Fruit fly (Drosophila melanogaster): ENCODE results near the gene CG5116.

Gene CG5116

dm6 chr3R:25476744-25477143 is 6.2 kb upstream of the CG5116 start, which contains the start of the genes CG4553 and MED28 (continued):
- TF ChIP-seq schlank (tag; optimal IDR thresholded peaks at IDR 0.05) (no peak), wdn (GFP tag; IDR thresholded peaks at IDR 0.05) (no peak), HHEX (GFP tag; optimal IDR thresholded peaks at IDR 0.05) (no peak), CG32772 (GFP tag; IDR thresholded peaks at IDR 0.05) (no peak), CG9932 (GFP tag; IDR thresholded peaks at IDR 0.05) (no peak), ato (GFP tag; IDR thresholded peaks at IDR 0.05; ENCODE audit: partially characterized antibody) (peak; percentile 88), Lim3 (GFP tag; IDR thresholded peaks at IDR 0.05) (no peak), hb (GFP tag; IDR thresholded peaks at IDR 0.05; ENCODE audit: partially characterized antibody) (peak; percentile 66; the same call in 2 of the 3 replicates), ems (GFP tag; optimal IDR thresholded peaks at IDR 0.05) (no peak), Meics (GFP tag; optimal IDR thresholded peaks at IDR 0.05) (no peak), CG17359 (tag; optimal IDR thresholded peaks at IDR 0.05) (no peak), chif (GFP tag; optimal IDR thresholded peaks at IDR 0.05) (no peak), crc (GFP tag; optimal IDR thresholded peaks at IDR 0.05) (no peak), CG13894 (tag; optimal IDR thresholded peaks at IDR 0.05) (no peak), Sox100B (GFP tag; optimal IDR thresholded peaks at IDR 0.05) (no peak), CG17568 (GFP tag; optimal IDR thresholded peaks at IDR 0.05) (no peak), stwl (tag; optimal IDR thresholded peaks at IDR 0.05) (peak; percentile 67), CG10654 (GFP tag; optimal IDR thresholded peaks at IDR 0.05) (no peak), tx (GFP tag; optimal IDR thresholded peaks at IDR 0.05) (no peak), CG3995 (GFP tag; optimal IDR thresholded peaks at IDR 0.05) (peak; percentile 19), Dfd (GFP tag; optimal IDR thresholded peaks at IDR 0.05) (no peak), ftz-f1 (GFP tag; optimal IDR thresholded peaks at IDR 0.05) (no peak), oc (tag; optimal IDR thresholded peaks at IDR 0.05) (no peak), CG17328 (GFP tag; IDR thresholded peaks at IDR 0.05) (no peak), onecut (GFP tag; IDR thresholded peaks at IDR 0.05) (no peak), CG31224 (GFP tag; IDR thresholded peaks at IDR 0.05) (no peak), CG15514 (GFP tag; optimal IDR thresholded peaks at IDR 0.05) (peak; percentile 65), CG4617 (GFP tag; optimal IDR thresholded peaks at IDR 0.05; ENCODE audit: borderline replicate concordance) (peak; percentile 26), ro (GFP tag; IDR thresholded peaks at IDR 0.05) (no peak), cg (GFP tag; optimal IDR thresholded peaks at IDR 0.05) (no peak), Hr3 (GFP tag; optimal IDR thresholded peaks at IDR 0.05) (no peak), CG18599 (GFP tag; optimal IDR thresholded peaks at IDR 0.05) (no peak), Dref (GFP tag; IDR thresholded peaks at IDR 0.05) (peak; percentile 85), Six4 (GFP tag; optimal IDR thresholded peaks at IDR 0.05) (no peak), emc (GFP tag; optimal IDR thresholded peaks at IDR 0.05) (no peak), CG3281 (GFP tag; optimal IDR thresholded peaks at IDR 0.05) (no peak), sc (optimal IDR thresholded peaks at IDR 0.05) (no peak), sc (GFP tag; optimal IDR thresholded peaks at IDR 0.05) (no peak), CG34376 (GFP tag; optimal IDR thresholded peaks at IDR 0.05) (peak; percentile 22), unc-4 (GFP tag; IDR thresholded peaks at IDR 0.05; ENCODE audit: partially characterized antibody) (peak; percentile 86), klu (GFP tag; IDR thresholded peaks at IDR 0.05) (no peak), Ets65A (GFP tag) (no peak), Nf-YB (GFP tag; optimal IDR thresholded peaks at IDR 0.05) (no peak), Stat92E (GFP tag; optimal IDR thresholded peaks at IDR 0.05) (no peak), dysf (GFP tag; IDR thresholded peaks at IDR 0.05) (no peak), CG2116 (GFP tag; optimal IDR thresholded peaks at IDR 0.05) (peak; percentile 82), Hsf (GFP tag; optimal IDR thresholded peaks at IDR 0.05) (no peak), Camta (GFP tag; optimal IDR thresholded peaks at IDR 0.05) (no peak), CG7556 (GFP tag; optimal IDR thresholded peaks at IDR 0.05) (no peak), Max (GFP tag; optimal IDR thresholded peaks at IDR 0.05) (peak; percentile 3)

Data from whole organism, embryonic.